Worm (Caenorhabditis elegans): ENCODE data around the gene C14C10.1.

The C14C10.1 gene

ce11 chrV:12556904-12557303 lies 31.2 kb upstream of the C14C10.1 start (continued):
- TF ChIP-seq lin-15B (tag; optimal IDR thresholded peaks at IDR 0.05), result no peak
- no peak for TF ChIP-seq ceh-8 (GFP tag; optimal IDR thresholded peaks at IDR 0.05)
- no peak for TF ChIP-seq fkh-4 (tag; optimal IDR thresholded peaks at IDR 0.05; ENCODE audit: borderline replicate concordance)
- no peak for TF ChIP-seq nhr-84 (tag; optimal IDR thresholded peaks at IDR 0.05)
- TF ChIP-seq nhr-85 (tag), result peak; percentile 92
- TF ChIP-seq Y116A8C.19 (tag; optimal IDR thresholded peaks at IDR 0.05; ENCODE audit: borderline replicate concordance), result no peak
- TF ChIP-seq unc-98 (GFP tag; IDR thresholded peaks at IDR 0.05), result no peak
- TF ChIP-seq nhr-71 (tag; optimal IDR thresholded peaks at IDR 0.05), result peak; percentile 74
- no peak for TF ChIP-seq hpl-2 (GFP tag; optimal IDR thresholded peaks at IDR 0.05)
- TF ChIP-seq ztf-11 (tag; optimal IDR thresholded peaks at IDR 0.05), result no peak
- no peak for TF ChIP-seq lir-3 (tag; optimal IDR thresholded peaks at IDR 0.05; ENCODE audit: poor library complexity)
- peak; percentile 63 for TF ChIP-seq tbx-2 (tag; optimal IDR thresholded peaks at IDR 0.05)
- peak; percentile 20 for TF ChIP-seq nhr-47 (tag; optimal IDR thresholded peaks at IDR 0.05)
- TF ChIP-seq ets-5 (GFP tag; IDR thresholded peaks at IDR 0.05), result no peak
- TF ChIP-seq efl-1 (optimal IDR thresholded peaks at IDR 0.05), result no peak
- no peak for TF ChIP-seq efl-1 (GFP tag; optimal IDR thresholded peaks at IDR 0.05 in 1 of 2)
- TF ChIP-seq isw-1 (GFP tag; IDR thresholded peaks at IDR 0.05), result no peak
- no peak for TF ChIP-seq lin-35 (GFP tag; optimal IDR thresholded peaks at IDR 0.05)
- TF ChIP-seq pax-3 (tag; optimal IDR thresholded peaks at IDR 0.05), result peak; percentile 35
- no peak for TF ChIP-seq fkh-8 (tag; optimal IDR thresholded peaks at IDR 0.05)
- TF ChIP-seq pag-3 (tag; optimal IDR thresholded peaks at IDR 0.05; ENCODE audit: borderline replicate concordance, insufficient read depth), result no peak
- TF ChIP-seq sup-37 (GFP tag; optimal IDR thresholded peaks at IDR 0.05), result no peak
- TF ChIP-seq zag-1 (tag; optimal IDR thresholded peaks at IDR 0.05), result no peak
- TF ChIP-seq pqm-1 (tag; optimal IDR thresholded peaks at IDR 0.05), result no peak

DNA sequence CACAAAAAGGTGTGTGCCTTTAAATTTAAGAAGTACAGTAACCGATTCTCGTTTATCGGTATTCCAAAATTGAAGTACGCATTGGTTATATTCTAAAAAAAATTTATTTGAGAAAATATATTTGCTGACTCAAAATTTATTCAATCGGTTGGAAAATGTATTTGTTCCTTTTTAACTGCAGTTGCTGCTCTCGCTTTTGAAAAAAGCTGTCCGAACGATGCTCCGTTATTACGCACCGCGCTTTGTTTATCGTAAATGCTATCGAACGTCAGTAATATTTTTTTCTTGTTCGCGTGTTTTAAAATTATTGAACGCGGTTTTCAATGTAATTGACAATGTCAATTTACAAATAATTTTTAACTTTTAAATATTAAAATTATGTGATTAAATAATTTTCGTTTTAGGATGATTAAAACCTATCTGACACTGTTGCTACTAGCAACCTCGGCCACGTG lies 27.8 kb upstream of the C14C10.1 start, which contains the start of gene sel-1:
sel-1 (plus strand) TSS at position 405 of the 455 bp plus-strand sequence.
- TF ChIP-seq ets-5 (GFP tag; IDR thresholded peaks at IDR 0.05) (no peak), jun-1 (tag; optimal IDR thresholded peaks at IDR 0.05) (no peak), blmp-1 (tag; optimal IDR thresholded peaks at IDR 0.05) (peak; percentile 30), mep-1 (tag; optimal IDR thresholded peaks at IDR 0.05) (peak; percentile 42), nhr-71 (tag; optimal IDR thresholded peaks at IDR 0.05) (peak; percentile 38), snu-23 (GFP tag; optimal IDR thresholded peaks at IDR 0.05) (peak; percentile 36), ztf-4 (tag; optimal IDR thresholded peaks at IDR 0.05) (no peak), vab-15 (tag; optimal IDR thresholded peaks at IDR 0.05) (no peak), nhr-19 (GFP tag; conservative IDR thresholded peaks at IDR 0.05) (peak; percentile 22), hlh-4 (tag; optimal IDR thresholded peaks at IDR 0.05) (no peak), C34B4.2 (tag; optimal IDR thresholded peaks at IDR 0.05) (no peak), nhr-28 (tag; optimal IDR thresholded peaks at IDR 0.05) (no peak), nhr-90 (tag; optimal IDR thresholded peaks at IDR 0.05; ENCODE audit: poor library complexity) (peak; percentile 29), fkh-10 (GFP tag; optimal IDR thresholded peaks at IDR 0.05) (no peak), egl-27 (tag; optimal IDR thresholded peaks at IDR 0.05) (no peak), nhr-20 (tag; optimal IDR thresholded peaks at IDR 0.05) (peak; percentile 12), lsy-2 (tag; optimal IDR thresholded peaks at IDR 0.05) (peak; percentile 33 to 47), elt-3 (tag; optimal IDR thresholded peaks at IDR 0.05) (no peak), lin-35 (GFP tag; optimal IDR thresholded peaks at IDR 0.05) (peak; percentile 3 to 50), pag-3 (tag; optimal IDR thresholded peaks at IDR 0.05; ENCODE audit: borderline replicate concordance, insufficient read depth) (no peak), ceh-8 (GFP tag; optimal IDR thresholded peaks at IDR 0.05) (no peak), swsn-7 (tag; optimal IDR thresholded peaks at IDR 0.05) (peak; percentile 25), rnt-1 (tag; optimal IDR thresholded peaks at IDR 0.05) (peak; percentile 14), efl-1 (optimal IDR thresholded peaks at IDR 0.05) (peak in 1 of 2 experiments; percentile 41), efl-1 (GFP tag; optimal IDR thresholded peaks at IDR 0.05 in 1 of 2) (peak in 1 of 2 experiments; percentile 40), unc-86 (tag; optimal IDR thresholded peaks at IDR 0.05) (no peak), C04F5.9 (tag; optimal IDR thresholded peaks at IDR 0.05) (no peak), C16A3.4 (tag; optimal IDR thresholded peaks at IDR 0.05) (no peak), nhr-47 (tag; optimal IDR thresholded peaks at IDR 0.05) (peak; percentile 2), nhr-85 (tag) (no peak), F16B12.6 (tag; optimal IDR thresholded peaks at IDR 0.05) (peak; percentile 1), ceh-82 (tag; optimal IDR thresholded peaks at IDR 0.05) (no peak), ceh-88 (GFP tag; IDR thresholded peaks at IDR 0.05) (no peak), unc-98 (GFP tag; IDR thresholded peaks at IDR 0.05) (no peak), xbp-1 (tag; optimal IDR thresholded peaks at IDR 0.05) (peak; percentile 66), hpl-2 (GFP tag; optimal IDR thresholded peaks at IDR 0.05) (no peak), lin-13 (GFP tag; optimal IDR thresholded peaks at IDR 0.05) (no peak)
